Worm (Caenorhabditis elegans) whole organism, L4/young adult: ENCODE measurements around the gene K08E4.8.

ENCODE experiments used
- W03F9.2 ChIP-seq: fragments of 150-350 bp; optimal IDR thresholded peaks from 2 replicates; lab custom pipeline; 2014; ENCODE audit warnings: missing biosample characterization, missing genetic modification characterization
- dao-5 ChIP-seq: sonication (generic microtip); optimal IDR thresholded peaks from 2 replicates; lab custom pipeline; 2016; ENCODE audit warnings: missing genotype, missing genetic modification characterization, moderate library complexity, missing compliant biosample characterization
- him-1 ChIP-seq: sonication (generic microtip); optimal IDR thresholded peaks from 2 replicates; lab custom pipeline; 2016; ENCODE audit warnings: missing genotype, missing genetic modification reagents, missing genetic modification characterization, missing compliant biosample characterization

- TF ChIP-seq dao-5 (tag; lab: Kevin White, UChicago), result no peak
- no peak for TF ChIP-seq him-1 (tag; lab: Kevin White, UChicago)
- TF ChIP-seq W03F9.2, result no peak
These were observed 48.0 kb upstream of the K08E4.8 start for ce11 chrIV:12108984-12109657.
